Fruit fly (Drosophila melanogaster): ENCODE data around the gene CG33642.

The CG33642 gene

DNA sequence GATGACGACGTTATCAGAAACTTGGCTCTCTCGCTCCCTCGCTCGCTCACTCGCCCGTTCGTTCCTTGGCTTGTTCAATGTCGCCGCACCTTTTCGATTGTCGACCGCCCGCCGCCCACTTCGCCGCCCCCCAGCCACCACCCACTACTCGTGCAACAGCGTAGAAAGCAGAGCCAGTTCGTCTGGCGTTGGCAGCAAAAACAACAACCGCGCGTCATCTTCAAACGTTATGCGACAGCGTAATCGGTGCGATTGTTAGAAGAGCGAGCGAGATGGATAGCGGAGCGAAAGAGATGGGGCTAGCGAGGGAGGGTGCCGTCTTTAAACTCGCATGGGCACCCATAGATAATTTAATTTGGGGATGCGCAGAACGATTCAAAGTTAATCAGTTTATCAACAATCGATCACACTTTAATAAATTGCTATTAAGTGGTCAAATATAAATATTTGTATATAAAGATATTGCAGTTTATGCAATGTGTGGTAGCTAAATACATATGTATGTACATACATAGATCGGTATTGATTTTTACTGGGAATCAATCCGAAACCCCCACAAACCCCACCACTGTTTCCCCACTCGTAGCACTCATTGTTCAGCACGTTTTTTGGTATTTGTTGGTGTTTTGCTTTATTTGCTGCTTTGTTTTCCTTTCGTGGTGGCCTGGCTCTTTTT lies 15.4 kb upstream of the CG33642 start (continued):
- TF ChIP-seq caup (GFP tag; optimal IDR thresholded peaks at IDR 0.05; ENCODE audit: severe bottlenecking), result peak; percentile 43
- no peak for TF ChIP-seq Dll (GFP tag; IDR thresholded peaks at IDR 0.05; ENCODE audit: partially characterized antibody)
- no peak for TF ChIP-seq CG18764 (GFP tag; optimal IDR thresholded peaks at IDR 0.05)
- TF ChIP-seq pnt (GFP tag; optimal IDR thresholded peaks at IDR 0.05), result no peak
- TF ChIP-seq Oli (tag; optimal IDR thresholded peaks at IDR 0.05), result peak; percentile 64
- TF ChIP-seq CG8290 (GFP tag; optimal IDR thresholded peaks at IDR 0.05), result no peak
- peak in 1 of 2 experiments; percentile 61 for TF ChIP-seq CG8290 (tag; optimal IDR thresholded peaks at IDR 0.05)
- peak; percentile 5 for TF ChIP-seq Lhr (GFP tag; optimal IDR thresholded peaks at IDR 0.05)
- TF ChIP-seq HHEX (GFP tag; optimal IDR thresholded peaks at IDR 0.05), result no peak
- peak; percentile 4 for TF ChIP-seq CG6813 (GFP tag; optimal IDR thresholded peaks at IDR 0.05)
- no peak for TF ChIP-seq gce (GFP tag; IDR thresholded peaks at IDR 0.05)
- peak; percentile 4 for TF ChIP-seq CG1529 (GFP tag; optimal IDR thresholded peaks at IDR 0.05)
- no peak for TF ChIP-seq MTF-1 (GFP tag; optimal IDR thresholded peaks at IDR 0.05; ENCODE audit: borderline replicate concordance)
- peak; percentile 52 for TF ChIP-seq tio (GFP tag; optimal IDR thresholded peaks at IDR 0.05)
- TF ChIP-seq chn (GFP tag; optimal IDR thresholded peaks at IDR 0.05), result no peak
- TF ChIP-seq CG12104 (GFP tag; optimal IDR thresholded peaks at IDR 0.05), result no peak
- peak; percentile 44; the same call in 2 of the 3 replicates for TF ChIP-seq CG11560 (tag; IDR thresholded peaks at IDR 0.05)
- no peak for TF ChIP-seq sim (GFP tag; IDR thresholded peaks at IDR 0.05)
- TF ChIP-seq pho (GFP tag; optimal IDR thresholded peaks at IDR 0.05), result peak; percentile 32
- TF ChIP-seq GATAe (GFP tag; conservative IDR thresholded peaks at IDR 0.05), result no peak
- TF ChIP-seq Awh (GFP tag; IDR thresholded peaks at IDR 0.05), result no peak
- TF ChIP-seq gt (GFP tag; IDR thresholded peaks at IDR 0.05), result no peak
- no peak for TF ChIP-seq CHES-1-like (GFP tag; optimal IDR thresholded peaks at IDR 0.05)
- no peak for TF ChIP-seq Tbp (GFP tag; optimal IDR thresholded peaks at IDR 0.05)
- no peak for TF ChIP-seq crp (GFP tag; optimal IDR thresholded peaks at IDR 0.05)
- TF ChIP-seq CG11504 (tag; optimal IDR thresholded peaks at IDR 0.05), result peak; percentile 26
- peak; percentile 69 for TF ChIP-seq CG8924 (tag; optimal IDR thresholded peaks at IDR 0.05)
- no peak for TF ChIP-seq hkb (optimal IDR thresholded peaks at IDR 0.05)
- TF ChIP-seq hkb (GFP tag; IDR thresholded peaks at IDR 0.05), result peak; percentile 12; the same call in 1 of the 2 replicates
- TF ChIP-seq gfzf (GFP tag; optimal IDR thresholded peaks at IDR 0.05), result no peak
- TF ChIP-seq CG3065 (GFP tag; optimal IDR thresholded peaks at IDR 0.05), result no peak
- peak; percentile 50 for TF ChIP-seq CG15601 (tag; optimal IDR thresholded peaks at IDR 0.05)
- TF ChIP-seq ato (GFP tag; IDR thresholded peaks at IDR 0.05; ENCODE audit: partially characterized antibody), result 0 out of 2 replicates have a peak, but pooled peaks have one; percentile 12
- no peak for TF ChIP-seq kay (GFP tag; optimal IDR thresholded peaks at IDR 0.05)
- no peak for TF ChIP-seq CG4424 (GFP tag; optimal IDR thresholded peaks at IDR 0.05)
- TF ChIP-seq Med (GFP tag), result peak; percentile 91
- no peak for TF ChIP-seq CG9609 (GFP tag; optimal IDR thresholded peaks at IDR 0.05)
- TF ChIP-seq kah (GFP tag; optimal IDR thresholded peaks at IDR 0.05), result no peak
- TF ChIP-seq MBD-R2 (GFP tag; IDR thresholded peaks at IDR 0.05), result no peak; the same call in 1 of the 2 replicates
- no peak for TF ChIP-seq ftz-f1 (GFP tag; optimal IDR thresholded peaks at IDR 0.05)
- TF ChIP-seq da (GFP tag; optimal IDR thresholded peaks at IDR 0.05), result no peak
- peak; percentile 19 for TF ChIP-seq vfl (GFP tag; optimal IDR thresholded peaks at IDR 0.05)
- peak; percentile 78 for TF ChIP-seq Ptx1 (GFP tag; IDR thresholded peaks at IDR 0.05)
- TF ChIP-seq CG7786 (GFP tag; optimal IDR thresholded peaks at IDR 0.05), result no peak
- peak; percentile 50; the same call in 1 of the 3 replicates for TF ChIP-seq CG7357 (GFP tag; IDR thresholded peaks at IDR 0.05)
- TF ChIP-seq slp2 (GFP tag; optimal IDR thresholded peaks at IDR 0.05), result no peak
- no peak for TF ChIP-seq tx (GFP tag; optimal IDR thresholded peaks at IDR 0.05)
- peak; percentile 66 for TF ChIP-seq stc (GFP tag; IDR thresholded peaks at IDR 0.05)
- peak; percentile 27 for TF ChIP-seq CrebB (tag; optimal IDR thresholded peaks at IDR 0.05)
- peak; percentile 36 for TF ChIP-seq Chrac-16 (GFP tag; optimal IDR thresholded peaks at IDR 0.05)
- TF ChIP-seq CG17359 (tag; optimal IDR thresholded peaks at IDR 0.05), result peak; percentile 38

Data from whole organism, embryonic.